Worm (Caenorhabditis elegans) whole organism, L3 larva: ENCODE results near the gene hrpf-2.

Experiments used
- R02D3.7 ChIP-seq: fragments of 150-350 bp; optimal IDR thresholded peaks from 2 replicates; lab custom pipeline; 2014; ENCODE audit warnings: missing biosample characterization, missing genetic modification characterization
- ZK546.5 ChIP-seq: sonication (generic microtip); optimal IDR thresholded peaks from 2 replicates; lab custom pipeline; 2017; ENCODE audit warnings: missing biosample characterization, missing genetic modification characterization
- aly-2 ChIP-seq: fragments of 150-350 bp; optimal IDR thresholded peaks from 2 replicates; lab custom pipeline; 2014; ENCODE audit warnings: missing biosample characterization, missing genetic modification characterization
- ceh-16 ChIP-seq: sonication (generic microtip); optimal IDR thresholded peaks from 2 replicates; lab custom pipeline; 2017; ENCODE audit warnings: missing biosample characterization, missing genetic modification characterization
- ceh-28 ChIP-seq: fragments of 150-350 bp; optimal IDR thresholded peaks from 2 replicates; lab custom pipeline; 2014; ENCODE audit warnings: missing biosample characterization, missing genetic modification reagents, missing genetic modification characterization
- ceh-82 ChIP-seq: fragments of 150-350 bp; optimal IDR thresholded peaks from 2 replicates; lab custom pipeline; 2014; ENCODE audit warnings: missing biosample characterization, missing genetic modification characterization
- ceh-9 ChIP-seq: sonication (generic microtip); optimal IDR thresholded peaks from 2 replicates; lab custom pipeline; 2018; ENCODE audit warnings: missing biosample characterization, missing genetic modification characterization
- daf-12 ChIP-seq: fragments of 150-350 bp; optimal IDR thresholded peaks from 2 replicates; lab custom pipeline; 2014; ENCODE audit warnings: missing biosample characterization, missing genetic modification reagents, missing genetic modification characterization
- elt-1 ChIP-seq: fragments of 150-350 bp; optimal IDR thresholded peaks from 2 replicates; lab custom pipeline; 2014; ENCODE audit warnings: missing biosample characterization, missing genetic modification characterization
- elt-2 ChIP-seq: sonication (generic microtip); optimal IDR thresholded peaks from 2 replicates; lab custom pipeline; 2016; ENCODE audit warnings: missing genetic modification reagents, mild to moderate bottlenecking, missing genetic modification characterization, missing compliant biosample characterization
- elt-3 ChIP-seq, 3 experiments: fragments of 150-350 bp in 1 of 3; sonication (generic microtip) in 2 of 3; optimal IDR thresholded peaks; 2 replicates in 2 of 3; 4 replicates in 1 of 3; lab custom pipeline; 2014 to 2017; ENCODE audit warnings: missing biosample characterization in 3 of 3, missing genetic modification characterization in 3 of 3
- eor-1 ChIP-seq, 2 experiments: fragments of 150-350 bp; optimal IDR thresholded peaks; 2 replicates each; lab custom pipeline; 2014 to 2018; ENCODE audit warnings: missing biosample characterization in 2 of 2, missing genetic modification characterization in 2 of 2
- fkh-10 ChIP-seq: sonication (generic microtip); optimal IDR thresholded peaks from 2 replicates; lab custom pipeline; 2017; ENCODE audit warnings: missing biosample characterization, missing genetic modification reagents, missing genetic modification characterization
- fkh-2 ChIP-seq: fragments of 150-350 bp; optimal IDR thresholded peaks from 2 replicates; lab custom pipeline; 2014; ENCODE audit warnings: missing biosample characterization, missing genetic modification reagents, missing genetic modification characterization
- fos-1 ChIP-seq: fragments of 150-350 bp; optimal IDR thresholded peaks from 2 replicates; lab custom pipeline; 2014; ENCODE audit warnings: missing biosample characterization, missing genetic modification characterization
- hmg-11 ChIP-seq: sonication (generic microtip); optimal IDR thresholded peaks from 2 replicates; lab custom pipeline; 2016; ENCODE audit warnings: missing genetic modification characterization, missing compliant biosample characterization
- jun-1 ChIP-seq: fragments of 150-350 bp; optimal IDR thresholded peaks from 2 replicates; lab custom pipeline; 2014; ENCODE audit warnings: missing biosample characterization, missing genetic modification reagents, missing genetic modification characterization
- lin-15B ChIP-seq: fragments of 150-350 bp; optimal IDR thresholded peaks from 2 replicates; lab custom pipeline; 2014; ENCODE audit warnings: missing biosample characterization, missing genetic modification characterization
- mdl-1 ChIP-seq: fragments of 150-350 bp; optimal IDR thresholded peaks from 2 replicates; lab custom pipeline; 2014; ENCODE audit warnings: missing biosample characterization, missing genetic modification characterization
- mml-1 ChIP-seq: fragments of 150-350 bp; sonication (generic microtip); optimal IDR thresholded peaks from 3 replicates; lab custom pipeline; 2014; ENCODE audit warnings: missing biosample characterization, missing genetic modification characterization
- nfya-1 ChIP-seq: sonication (generic microtip); optimal IDR thresholded peaks from 2 replicates; lab custom pipeline; 2017; ENCODE audit warnings: missing genetic modification characterization, mild to moderate bottlenecking, missing compliant biosample characterization, antibody characterized with exemption, moderate library complexity; ENCODE audit not compliant: insufficient read depth
- nhr-11 ChIP-seq: fragments of 150-350 bp; optimal IDR thresholded peaks from 2 replicates; lab custom pipeline; 2014; ENCODE audit warnings: missing biosample characterization, missing genetic modification characterization
- nhr-12 ChIP-seq: fragments of 150-350 bp; optimal IDR thresholded peaks from 2 replicates; lab custom pipeline; 2014; ENCODE audit warnings: missing biosample characterization, missing genetic modification characterization
- nhr-23 ChIP-seq: fragments of 150-350 bp; optimal IDR thresholded peaks from 2 replicates; lab custom pipeline; 2014; ENCODE audit warnings: missing biosample characterization, missing genetic modification reagents, missing genetic modification characterization
- nhr-237 ChIP-seq: fragments of 150-350 bp; optimal IDR thresholded peaks from 2 replicates; lab custom pipeline; 2014; ENCODE audit warnings: missing biosample characterization, missing genetic modification characterization
- nhr-25 ChIP-seq: sonication (generic microtip); optimal IDR thresholded peaks from 2 replicates; lab custom pipeline; 2017; ENCODE audit warnings: missing biosample characterization, missing genetic modification characterization
- nhr-43 ChIP-seq: sonication (generic microtip); optimal IDR thresholded peaks from 2 replicates; lab custom pipeline; 2016; ENCODE audit warnings: mild to moderate bottlenecking, missing genetic modification characterization, missing compliant biosample characterization; ENCODE audit not compliant: poor library complexity, severe bottlenecking
- nhr-67 ChIP-seq: fragments of 150-350 bp; optimal IDR thresholded peaks from 2 replicates; lab custom pipeline; 2014; ENCODE audit warnings: missing biosample characterization, missing genetic modification characterization
- nhr-76 ChIP-seq: fragments of 150-350 bp; sonication (generic microtip); optimal IDR thresholded peaks from 5 replicates; lab custom pipeline; 2014; ENCODE audit warnings: missing biosample characterization, missing genetic modification characterization
- nhr-77 ChIP-seq: fragments of 150-350 bp; optimal IDR thresholded peaks from 2 replicates; lab custom pipeline; 2014; ENCODE audit warnings: missing biosample characterization, missing genetic modification characterization
- pha-4 ChIP-seq: fragments of 150-350 bp; optimal IDR thresholded peaks from 2 replicates; lab custom pipeline; 2014; ENCODE audit warnings: missing biosample characterization, missing genetic modification reagents, missing genetic modification characterization
- sea-2 ChIP-seq: fragments of 150-350 bp; sonication (generic microtip); optimal IDR thresholded peaks from 4 replicates; lab custom pipeline; 2014; ENCODE audit warnings: missing biosample characterization, missing genetic modification reagents, missing genetic modification characterization
- skn-1 ChIP-seq: fragments of 150-350 bp; optimal IDR thresholded peaks from 2 replicates; lab custom pipeline; 2014; ENCODE audit warnings: missing biosample characterization, missing genetic modification characterization
- snpc-4 ChIP-seq: fragments of 150-350 bp; optimal IDR thresholded peaks from 2 replicates; lab custom pipeline; 2014; ENCODE audit warnings: missing biosample characterization, missing genetic modification characterization
- tbx-2 ChIP-seq: sonication (generic microtip); optimal IDR thresholded peaks from 2 replicates; lab custom pipeline; 2016; ENCODE audit warnings: mild to moderate bottlenecking, missing genetic modification characterization, missing compliant biosample characterization
- unc-39 ChIP-seq: sonication (generic microtip); optimal IDR thresholded peaks from 4 replicates; lab custom pipeline; 2017; ENCODE audit warnings: missing biosample characterization, missing genetic modification characterization
- zag-1 ChIP-seq: fragments of 150-350 bp; optimal IDR thresholded peaks from 2 replicates; lab custom pipeline; 2014; ENCODE audit warnings: missing biosample characterization, missing genetic modification characterization
- ztf-11 ChIP-seq: fragments of 150-350 bp; optimal IDR thresholded peaks from 2 replicates; lab custom pipeline; 2014; ENCODE audit warnings: missing biosample characterization, missing genetic modification characterization
- ztf-4 ChIP-seq: fragments of 150-350 bp; optimal IDR thresholded peaks from 2 replicates; lab custom pipeline; 2014; ENCODE audit warnings: missing biosample characterization, missing genetic modification characterization

hrpf-2 gene

ce11 chrIV:6388550-6388949 is 12.2 kb upstream of the hrpf-2 start:
- TF ChIP-seq ztf-11 (tag; lab: Kevin White, UChicago) (no peak), zag-1 (tag; lab: Kevin White, UChicago) (no peak), ceh-82 (tag; lab: Kevin White, UChicago) (no peak), sea-2 (no peak), ceh-9 (no peak), lin-15B (no peak), elt-2 (tag; lab: Kevin White, UChicago) (no peak), ceh-28 (tag; lab: Kevin White, UChicago) (no peak), nhr-23 (tag; lab: Kevin White, UChicago) (no peak), nhr-76 (tag; lab: Kevin White, UChicago) (no peak), nhr-67 (tag; lab: Kevin White, UChicago) (no peak), ztf-4 (tag; lab: Kevin White, UChicago) (no peak), ceh-16 (tag; lab: Kevin White, UChicago) (no peak), pha-4 (no peak), R02D3.7 (tag; lab: Kevin White, UChicago) (no peak), mdl-1 (tag; lab: Kevin White, UChicago) (no peak)

ce11 chrIV:6385010-6385409 is 8.7 kb upstream of the hrpf-2 start:
- TF ChIP-seq ztf-11 (tag; lab: Kevin White, UChicago) (no peak), zag-1 (tag; lab: Kevin White, UChicago) (no peak), jun-1 (tag; lab: Kevin White, UChicago) (no peak), mdl-1 (tag; lab: Kevin White, UChicago) (no peak), pha-4 (no peak), tbx-2 (tag; lab: Kevin White, UChicago) (no peak), fkh-2 (tag; lab: Kevin White, UChicago) (no peak), fkh-10 (peak; percentile 38)

ce11 chrIV:6383970-6384369 is 7.6 kb upstream of the hrpf-2 start, which contains the start of gene shl-1:
Gene shl-1, minus strand, starts transcription at chrIV:6384070.
- no peak for TF ChIP-seq elt-1
- no peak for TF ChIP-seq nhr-67 (tag; lab: Kevin White, UChicago)
- TF ChIP-seq nhr-11 (tag; lab: Kevin White, UChicago): no peak
- no peak for TF ChIP-seq nhr-76 (tag; lab: Kevin White, UChicago)
- no peak for TF ChIP-seq nhr-237 (tag; lab: Kevin White, UChicago)
- no peak for TF ChIP-seq unc-39 (tag; lab: Kevin White, UChicago)
- no peak for TF ChIP-seq nhr-43 (tag; lab: Kevin White, UChicago)
- no peak for TF ChIP-seq aly-2 (tag; lab: Kevin White, UChicago)
- TF ChIP-seq ceh-82 (tag; lab: Kevin White, UChicago): no peak
- TF ChIP-seq R02D3.7 (tag; lab: Kevin White, UChicago): no peak
- no peak for TF ChIP-seq fkh-2 (tag; lab: Kevin White, UChicago)
- TF ChIP-seq hmg-11 (tag; lab: Kevin White, UChicago): no peak
- no peak for TF ChIP-seq jun-1 (tag; lab: Kevin White, UChicago)
- TF ChIP-seq, all 47 proteins: peak for 0

ce11 chrIV:6378398-6378797 is 2.1 kb upstream of the hrpf-2 start:
- TF ChIP-seq snpc-4 (tag; lab: Kevin White, UChicago): no peak
- TF ChIP-seq nhr-11 (tag; lab: Kevin White, UChicago): no peak
- no peak for TF ChIP-seq mml-1 (tag; lab: Kevin White, UChicago)
- TF ChIP-seq R02D3.7 (tag; lab: Kevin White, UChicago): no peak
- TF ChIP-seq, all 47 proteins: peak for 0

- TF ChIP-seq daf-12 (tag; lab: Kevin White, UChicago) (no peak), zag-1 (tag; lab: Kevin White, UChicago) (no peak), jun-1 (tag; lab: Kevin White, UChicago) (no peak), lin-15B (no peak), eor-1 (tag; optimal IDR thresholded peaks at IDR 0.05; lab: Kevin White, UChicago) (no peak), nhr-11 (tag; lab: Kevin White, UChicago) (no peak), sea-2 (no peak), nhr-67 (tag; lab: Kevin White, UChicago) (no peak), nfya-1 (tag; lab: Kevin White, UChicago) (no peak), skn-1 (tag; lab: Kevin White, UChicago) (no peak), ceh-9 (no peak), nhr-77 (tag; lab: Kevin White, UChicago) (no peak), nhr-12 (tag; lab: Kevin White, UChicago) (no peak), aly-2 (tag; lab: Kevin White, UChicago) (no peak), fos-1 (tag; lab: Kevin White, UChicago) (no peak), nhr-237 (tag; lab: Kevin White, UChicago) (no peak), ZK546.5 (tag; lab: Kevin White, UChicago) (no peak), elt-2 (tag; lab: Kevin White, UChicago) (no peak), nhr-25 (tag; lab: Kevin White, UChicago) (no peak), elt-3 (tag; optimal IDR thresholded peaks at IDR 0.05; lab: Kevin White, UChicago) (no peak)
Observed at ce11 chrIV:6377335-6378069, 1.2 kb upstream of the hrpf-2 start.
